Worm (Caenorhabditis elegans): ENCODE results near the gene tba-4.

The tba-4 gene

ce11 chrII:10873631-10874030 is 44.9 kb upstream of the tba-4 start, which contains the start of gene orc-2:
TSS of gene orc-2 (plus strand) at chrII:10873931.
- TF ChIP-seq pqm-1 (tag; optimal IDR thresholded peaks at IDR 0.05), result no peak

- TF ChIP-seq nhr-237 (tag; optimal IDR thresholded peaks at IDR 0.05), result no peak
- no peak for TF ChIP-seq nhr-76 (tag; optimal IDR thresholded peaks at IDR 0.05)
- no peak for TF ChIP-seq snpc-4 (tag; optimal IDR thresholded peaks at IDR 0.05)
- TF ChIP-seq nfya-1 (tag; optimal IDR thresholded peaks at IDR 0.05; ENCODE audit: insufficient read depth), result no peak
- no peak for TF ChIP-seq daf-12 (tag; optimal IDR thresholded peaks at IDR 0.05)
- no peak for TF ChIP-seq R02D3.7 (tag; optimal IDR thresholded peaks at IDR 0.05)
- no peak for TF ChIP-seq ceh-16 (tag; optimal IDR thresholded peaks at IDR 0.05)
Observed at ce11 chrII:10880625-10881024, 37.9 kb upstream of the tba-4 start, which contains the start of gene lurp-1. TSS of gene lurp-1 (plus strand) at chrII:10880925.

ce11 chrII:10884396-10884795 is 34.1 kb upstream of the tba-4 start, which contains the start of gene egg-3:
TSS of gene egg-3 (minus strand) at chrII:10884441.
- TF ChIP-seq zag-1 (tag; optimal IDR thresholded peaks at IDR 0.05) (no peak), snpc-4 (tag; optimal IDR thresholded peaks at IDR 0.05) (no peak), ztf-4 (tag; optimal IDR thresholded peaks at IDR 0.05) (no peak), lin-15B (tag; optimal IDR thresholded peaks at IDR 0.05) (no peak), egl-27 (tag; optimal IDR thresholded peaks at IDR 0.05) (no peak), elt-2 (tag; optimal IDR thresholded peaks at IDR 0.05) (no peak), nhr-25 (tag; optimal IDR thresholded peaks at IDR 0.05) (no peak), elt-1 (tag; optimal IDR thresholded peaks at IDR 0.05) (no peak), pqm-1 (tag; optimal IDR thresholded peaks at IDR 0.05) (no peak), ama-1 (optimal IDR thresholded peaks at IDR 0.05) (no peak), unc-62 (GFP tag; optimal IDR thresholded peaks at IDR 0.05) (no peak), nhr-67 (tag; optimal IDR thresholded peaks at IDR 0.05) (no peak), fkh-10 (GFP tag; optimal IDR thresholded peaks at IDR 0.05) (no peak), nhr-12 (tag; optimal IDR thresholded peaks at IDR 0.05) (no peak), mdl-1 (tag; optimal IDR thresholded peaks at IDR 0.05) (no peak), R02D3.7 (tag; optimal IDR thresholded peaks at IDR 0.05) (no peak), nfya-1 (tag; optimal IDR thresholded peaks at IDR 0.05; ENCODE audit: insufficient read depth) (no peak), nhr-28 (tag; optimal IDR thresholded peaks at IDR 0.05) (no peak), lin-39 (tag; optimal IDR thresholded peaks at IDR 0.05) (no peak)

DNA sequence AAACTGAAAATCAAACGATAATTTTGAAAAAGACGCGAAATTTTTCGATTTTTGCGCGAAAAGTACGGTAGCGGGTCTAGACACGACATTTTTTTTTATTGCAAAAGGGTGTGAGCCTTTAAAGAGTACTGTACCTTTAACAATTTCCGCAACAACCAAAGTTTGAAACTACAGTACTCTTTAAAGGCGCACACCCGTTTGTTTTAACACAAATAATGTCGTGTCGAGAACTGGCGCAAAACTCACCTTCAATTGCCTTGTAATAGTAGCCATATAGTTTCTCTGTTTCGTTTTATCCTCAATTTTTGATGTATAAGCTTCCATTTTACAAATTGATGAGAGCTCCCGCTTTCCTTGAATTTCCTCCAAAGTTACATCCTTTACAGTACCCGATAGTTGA is 33.3 kb upstream of the tba-4 start:
- TF ChIP-seq daf-12 (tag; optimal IDR thresholded peaks at IDR 0.05), result no peak
- TF ChIP-seq nhr-23 (tag; optimal IDR thresholded peaks at IDR 0.05), result no peak
- TF ChIP-seq pha-4 (tag; optimal IDR thresholded peaks at IDR 0.05), result no peak
- no peak for TF ChIP-seq elt-3 (tag; optimal IDR thresholded peaks at IDR 0.05)
- no peak for TF ChIP-seq unc-62 (GFP tag; optimal IDR thresholded peaks at IDR 0.05)
- TF ChIP-seq sea-2 (GFP tag; optimal IDR thresholded peaks at IDR 0.05), result no peak
- TF ChIP-seq fkh-10 (GFP tag; optimal IDR thresholded peaks at IDR 0.05), result no peak
- TF ChIP-seq ceh-28 (tag; optimal IDR thresholded peaks at IDR 0.05), result no peak

DNA sequence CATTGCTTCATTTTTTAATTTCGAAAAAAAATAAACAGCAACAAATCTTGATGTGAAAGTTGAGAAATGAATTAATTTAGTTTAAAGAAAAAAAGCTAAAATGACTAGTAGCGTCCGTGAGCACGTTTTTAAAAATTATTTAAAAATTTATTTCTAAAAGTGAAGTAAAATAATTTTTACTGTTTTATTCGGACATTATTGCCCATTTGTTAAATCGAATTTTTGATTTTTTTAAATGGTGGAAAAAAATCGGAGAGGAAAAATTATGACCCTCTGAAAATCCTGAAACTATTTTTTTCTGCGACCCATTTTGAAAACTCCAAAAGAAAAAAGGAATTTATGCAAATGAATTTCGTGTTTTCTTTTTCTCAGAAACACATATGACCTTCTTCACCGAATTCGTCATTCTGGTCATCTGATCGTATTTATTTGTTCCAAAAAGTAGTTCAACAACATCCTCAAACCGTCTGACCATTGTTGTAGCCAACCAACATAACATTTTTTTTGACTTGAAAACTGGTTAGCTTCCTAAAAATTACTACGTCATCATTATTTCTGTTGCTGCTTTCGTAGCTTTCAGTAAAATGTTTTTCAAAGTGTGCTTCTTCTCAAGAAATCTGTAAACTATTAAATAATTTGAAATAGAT is 32.5 kb upstream of the tba-4 start, which contains the start of gene F44F4.3:
Gene F44F4.3 (minus strand): TSS at position 51 of the 647 bp plus-strand sequence.
- TF ChIP-seq nfya-1 (tag; optimal IDR thresholded peaks at IDR 0.05; ENCODE audit: insufficient read depth), result no peak
- TF ChIP-seq egl-5 (tag; optimal IDR thresholded peaks at IDR 0.05), result no peak
- peak; percentile 68 for TF ChIP-seq nhr-23 (tag; optimal IDR thresholded peaks at IDR 0.05)
- TF ChIP-seq snpc-4 (tag; optimal IDR thresholded peaks at IDR 0.05), result no peak
- TF ChIP-seq tbx-2 (tag; optimal IDR thresholded peaks at IDR 0.05), result no peak
- no peak for TF ChIP-seq zag-1 (tag; optimal IDR thresholded peaks at IDR 0.05)

- TF ChIP-seq egl-27 (tag; optimal IDR thresholded peaks at IDR 0.05) (no peak), egl-5 (tag; optimal IDR thresholded peaks at IDR 0.05) (peak; percentile 16), sea-2 (GFP tag; optimal IDR thresholded peaks at IDR 0.05) (no peak), nhr-23 (tag; optimal IDR thresholded peaks at IDR 0.05) (peak; percentile 75), nhr-25 (tag; optimal IDR thresholded peaks at IDR 0.05) (peak; percentile 69), ceh-82 (tag; optimal IDR thresholded peaks at IDR 0.05) (no peak)
Observed at ce11 chrII:10887097-10887496, 31.4 kb upstream of the tba-4 start.

All from whole organism, L3 larva.